Fruit fly (Drosophila melanogaster) whole organism, embryonic: ENCODE data around the gene CG6236.

Experiments
- Aef1 ChIP-seq: fragments of 200-800 bp; sonication (Bioruptor generic); IDR thresholded peaks from 3 replicates; pipeline ENCODE4 v1.3.6; 2022; ENCODE audit warnings: missing biosample characterization, missing genetic modification characterization
- BEAF-32 ChIP-seq: fragments of 200-800 bp; sonication (Bioruptor generic); optimal IDR thresholded peaks from 3 replicates; lab custom pipeline; 2017; ENCODE audit warnings: missing biosample characterization, missing genetic modification characterization, mild to moderate bottlenecking, moderate library complexity, missing genetic modification reagents
- C15 ChIP-seq: fragments of 200-800 bp; sonication (Bioruptor generic); IDR thresholded peaks from 3 replicates; pipeline ENCODE4 v1.3.6; 2022; ENCODE audit warnings: missing biosample characterization, missing genetic modification characterization
- CG10209 ChIP-seq: fragments of 200-800 bp; sonication (Bioruptor generic); optimal IDR thresholded peaks from 3 replicates; lab custom pipeline; 2017; ENCODE audit warnings: missing biosample characterization, mild to moderate bottlenecking, missing genetic modification characterization, missing genetic modification reagents
- CG10543 ChIP-seq: fragments of 200-800 bp; sonication (Bioruptor generic); optimal IDR thresholded peaks from 3 replicates; lab custom pipeline; 2017; ENCODE audit warnings: missing biosample characterization, mild to moderate bottlenecking, missing genetic modification characterization, moderate library complexity
- CG11247 ChIP-seq: fragments of 200-800 bp; sonication (Bioruptor generic); IDR thresholded peaks from 2 replicates; pipeline ENCODE4 v1.3.6; 2022; ENCODE audit warnings: missing biosample characterization, missing genetic modification characterization
- CG12104 ChIP-seq: fragments of 200-800 bp; sonication (Bioruptor generic); optimal IDR thresholded peaks from 3 replicates; lab custom pipeline; 2016; ENCODE audit warnings: missing biosample characterization, missing genetic modification characterization
- CG12391 ChIP-seq: fragments of 200-800 bp; sonication (Bioruptor generic); optimal IDR thresholded peaks from 3 replicates; lab custom pipeline; 2018; ENCODE audit warnings: missing biosample characterization, mild to moderate bottlenecking, missing genetic modification characterization, moderate library complexity
- CG17829 ChIP-seq: fragments of 200-800 bp; optimal IDR thresholded peaks from 2 replicates; lab custom pipeline; 2019; ENCODE audit warnings: missing biosample characterization, mild to moderate bottlenecking, missing genetic modification characterization, moderate library complexity
- CG1792 ChIP-seq: fragments of 200-800 bp; sonication (Bioruptor generic); optimal IDR thresholded peaks from 2 replicates; lab custom pipeline; 2016; ENCODE audit warnings: missing biosample characterization, missing genetic modification characterization
- CG2120 ChIP-seq: fragments of 200-800 bp; sonication (Bioruptor generic); optimal IDR thresholded peaks from 3 replicates; lab custom pipeline; 2016; ENCODE audit warnings: missing biosample characterization, missing genetic modification characterization
- CG2199 ChIP-seq: fragments of 200-800 bp; sonication (Bioruptor generic); IDR thresholded peaks from 3 replicates; pipeline ENCODE4 v1.3.6; 2022; ENCODE audit warnings: missing biosample characterization, missing genetic modification characterization
- CG31365 ChIP-seq: fragments of 200-800 bp; sonication (Bioruptor generic); optimal IDR thresholded peaks from 2 replicates; lab custom pipeline; 2018; ENCODE audit warnings: missing biosample characterization, mild to moderate bottlenecking, missing genetic modification characterization
- CG32772 ChIP-seq: fragments of 200-800 bp; sonication (Bioruptor generic); IDR thresholded peaks from 2 replicates; pipeline ENCODE4 v1.3.6; 2022; ENCODE audit warnings: missing biosample characterization, missing genetic modification characterization
- CG34376 ChIP-seq: fragments of 200-800 bp; sonication (Bioruptor generic); optimal IDR thresholded peaks from 2 replicates; lab custom pipeline; 2018; ENCODE audit warnings: missing biosample characterization, mild to moderate bottlenecking, missing genetic modification characterization
- CG4282 ChIP-seq: fragments of 200-800 bp; sonication (Bioruptor generic); optimal IDR thresholded peaks from 2 replicates; lab custom pipeline; 2016; ENCODE audit warnings: missing biosample characterization, missing genetic modification characterization
- CG4617 ChIP-seq: fragments of 200-800 bp; sonication (Bioruptor generic); optimal IDR thresholded peaks from 3 replicates; lab custom pipeline; 2016; ENCODE audit warnings: missing biosample characterization, missing genetic modification characterization, borderline replicate concordance
- CG5180 ChIP-seq: fragments of 200-800 bp; sonication (Bioruptor generic); optimal IDR thresholded peaks from 3 replicates; lab custom pipeline; 2017; ENCODE audit warnings: missing biosample characterization, missing genetic modification characterization, mild to moderate bottlenecking, moderate library complexity, missing genetic modification reagents
- CG7963 ChIP-seq: fragments of 200-800 bp; sonication (Bioruptor generic); IDR thresholded peaks from 3 replicates; pipeline ENCODE4 v1.3.6; 2022; ENCODE audit warnings: missing biosample characterization, missing genetic modification characterization; ENCODE audit not compliant: partially characterized antibody
- CG9727 ChIP-seq: fragments of 200-800 bp; sonication (Bioruptor generic); optimal IDR thresholded peaks from 3 replicates; lab custom pipeline; 2017; ENCODE audit warnings: missing biosample characterization, mild to moderate bottlenecking, missing genetic modification characterization
- CG9876 ChIP-seq: fragments of 200-800 bp; sonication (Bioruptor generic); optimal IDR thresholded peaks from 2 replicates; lab custom pipeline; 2016; ENCODE audit warnings: missing biosample characterization, missing genetic modification characterization
- CTCF ChIP-seq: fragments of 200-800 bp; sonication (Bioruptor generic); optimal IDR thresholded peaks from 2 replicates; lab custom pipeline; 2017; ENCODE audit warnings: missing biosample characterization, mild to moderate bottlenecking, missing genetic modification characterization, moderate library complexity
- E2f1 ChIP-seq: fragments of 200-800 bp; sonication (Bioruptor generic); IDR thresholded peaks from 2 replicates; pipeline ENCODE4 v1.3.6; 2022; ENCODE audit warnings: missing biosample characterization, missing genetic modification characterization
- Fer1 ChIP-seq: fragments of 200-800 bp; sonication (Bioruptor generic); optimal IDR thresholded peaks from 2 replicates; lab custom pipeline; 2017; ENCODE audit warnings: missing biosample characterization, mild to moderate bottlenecking, missing genetic modification characterization
- Gsc ChIP-seq: fragments of 200-800 bp; sonication (Bioruptor generic); IDR thresholded peaks from 2 replicates; pipeline ENCODE4 v1.3.6; 2022; ENCODE audit warnings: missing biosample characterization, missing genetic modification characterization
- HLH54F ChIP-seq: fragments of 200-800 bp; sonication (Bioruptor generic); optimal IDR thresholded peaks from 3 replicates; lab custom pipeline; 2016; ENCODE audit warnings: missing biosample characterization, missing genetic modification characterization
- HmgD ChIP-seq: fragments of 200-800 bp; sonication (Bioruptor generic); optimal IDR thresholded peaks from 3 replicates; lab custom pipeline; 2016; ENCODE audit warnings: missing biosample characterization, missing genetic modification characterization
- Kr ChIP-seq: fragments of 200-800 bp; sonication (Bioruptor generic); optimal IDR thresholded peaks from 2 replicates; lab custom pipeline; 2017; ENCODE audit warnings: missing biosample characterization, mild to moderate bottlenecking, missing genetic modification characterization
- Med ChIP-seq: fragments of 200-800 bp; sonication (Bioruptor generic); peaks from one replicate; lab custom pipeline; 2016; ENCODE audit warnings: missing biosample characterization, missing genetic modification characterization, mild to moderate bottlenecking, inconsistent platforms, moderate library complexity
- NC2β ChIP-seq: fragments of 200-800 bp; sonication (Bioruptor generic); optimal IDR thresholded peaks from 2 replicates; lab custom pipeline; 2016; ENCODE audit warnings: missing biosample characterization, missing genetic modification characterization
- NFAT ChIP-seq: fragments of 200-800 bp; sonication (Bioruptor generic); IDR thresholded peaks from 2 replicates; pipeline ENCODE4 v1.3.6; 2022; ENCODE audit warnings: missing biosample characterization, missing genetic modification characterization
- NfI ChIP-seq: fragments of 200-800 bp; sonication (Bioruptor generic); optimal IDR thresholded peaks from 3 replicates; lab custom pipeline; 2018; ENCODE audit warnings: missing biosample characterization, mild to moderate bottlenecking, missing genetic modification characterization, moderate library complexity
- YL-1 ChIP-seq: fragments of 200-800 bp; sonication (Bioruptor generic); optimal IDR thresholded peaks from 3 replicates; lab custom pipeline; 2017; ENCODE audit warnings: missing biosample characterization, mild to moderate bottlenecking, missing genetic modification characterization
- al ChIP-seq: fragments of 200-800 bp; sonication (Bioruptor generic); IDR thresholded peaks from 2 replicates; pipeline ENCODE4 v1.3.6; 2022; ENCODE audit warnings: missing biosample characterization, missing genetic modification characterization
- ato ChIP-seq: fragments of 200-800 bp; sonication (Bioruptor generic); IDR thresholded peaks from 2 replicates; pipeline ENCODE4 v1.3.6; 2022; ENCODE audit warnings: missing biosample characterization, missing genetic modification characterization; ENCODE audit not compliant: partially characterized antibody
- bab2 ChIP-seq: fragments of 200-800 bp; sonication (Bioruptor generic); optimal IDR thresholded peaks from 2 replicates; lab custom pipeline; 2016; ENCODE audit warnings: missing biosample characterization, missing genetic modification characterization
- bigmax ChIP-seq: fragments of 200-800 bp; sonication (Bioruptor generic); optimal IDR thresholded peaks from 2 replicates; lab custom pipeline; 2018; ENCODE audit warnings: missing biosample characterization, mild to moderate bottlenecking, missing genetic modification characterization
- cad ChIP-seq: fragments of >200 bp; optimal IDR thresholded peaks from 2 replicates; lab custom pipeline; 2017; ENCODE audit warnings: missing biosample characterization, missing genetic modification characterization
- chif ChIP-seq, 2 experiments: fragments of 200-800 bp; sonication (Bioruptor generic); optimal IDR thresholded peaks; 3 replicates each; lab custom pipeline; 2016; ENCODE audit warnings: missing biosample characterization in 2 of 2, missing genetic modification characterization in 2 of 2
- chn ChIP-seq: fragments of 200-800 bp; sonication (Bioruptor generic); optimal IDR thresholded peaks from 2 replicates; lab custom pipeline; 2016; ENCODE audit warnings: missing biosample characterization, missing genetic modification characterization
- ci ChIP-seq: fragments of 200-800 bp; sonication (Bioruptor generic); IDR thresholded peaks from 3 replicates; pipeline ENCODE4 v1.3.6; 2022; ENCODE audit warnings: missing biosample characterization, missing genetic modification characterization
- gfzf ChIP-seq: fragments of 200-800 bp; sonication (Bioruptor generic); optimal IDR thresholded peaks from 2 replicates; lab custom pipeline; 2016; ENCODE audit warnings: missing biosample characterization, mild to moderate bottlenecking, missing genetic modification characterization, moderate library complexity
- inv ChIP-seq: fragments of 200-800 bp; sonication (Bioruptor generic); IDR thresholded peaks from 2 replicates; pipeline ENCODE4 v1.3.6; 2022; ENCODE audit warnings: missing biosample characterization, missing genetic modification characterization; ENCODE audit not compliant: partially characterized antibody
- mirr ChIP-seq: fragments of 200-800 bp; sonication (Bioruptor generic); optimal IDR thresholded peaks from 3 replicates; lab custom pipeline; 2018; ENCODE audit warnings: missing biosample characterization, mild to moderate bottlenecking, missing genetic modification characterization
- otp ChIP-seq: fragments of 200-800 bp; sonication (Bioruptor generic); IDR thresholded peaks from 3 replicates; pipeline ENCODE4, ENCODE4 v1.3.6; 2022; ENCODE audit warnings: missing biosample characterization, missing genetic modification characterization
- pho ChIP-seq: fragments of 200-800 bp; sonication (Bioruptor generic); optimal IDR thresholded peaks from 2 replicates; lab custom pipeline; 2016; ENCODE audit warnings: missing biosample characterization, missing genetic modification characterization
- phol ChIP-seq: fragments of 200-800 bp; sonication (Bioruptor generic); optimal IDR thresholded peaks from 3 replicates; lab custom pipeline; 2018; ENCODE audit warnings: missing biosample characterization, mild to moderate bottlenecking, missing genetic modification characterization, moderate library complexity
- psq ChIP-seq: fragments of 200-800 bp; sonication (Bioruptor generic); optimal IDR thresholded peaks from 2 replicates; lab custom pipeline; 2017; ENCODE audit warnings: missing biosample characterization, missing genetic modification characterization
- pzg ChIP-seq: fragments of 200-800 bp; sonication (Bioruptor generic); optimal IDR thresholded peaks from 3 replicates; lab custom pipeline; 2018; ENCODE audit warnings: missing biosample characterization, mild to moderate bottlenecking, missing genetic modification characterization, moderate library complexity
- sens ChIP-seq: fragments of 200-800 bp; sonication (Bioruptor generic); peaks from one replicate; lab custom pipeline; 2016; ENCODE audit warnings: missing biosample characterization, missing genetic modification characterization
- sr ChIP-seq: fragments of 200-800 bp; sonication (Bioruptor generic); IDR thresholded peaks from 3 replicates; pipeline ENCODE4 v1.3.6; 2022; ENCODE audit warnings: missing biosample characterization, missing genetic modification characterization
- zf30C ChIP-seq: fragments of 200-800 bp; sonication (Bioruptor generic); optimal IDR thresholded peaks from 3 replicates; lab custom pipeline; 2018; ENCODE audit warnings: missing biosample characterization, mild to moderate bottlenecking, missing genetic modification characterization

Gene CG6236

dm6 chr3R:15332994-15333393 is 4.9 kb upstream of the CG6236 start, which contains the start of the genes Fkbp39 and Cyfip (continued):
- TF ChIP-seq pho (GFP tag; lab: Kevin White, UChicago): peak; percentile 69
- peak; percentile 41; the same call in 1 of the 2 replicates for TF ChIP-seq NFAT (GFP tag; lab: Robert Waterston, UW)
- TF ChIP-seq CG4617 (GFP tag; lab: Kevin White, UChicago): peak; percentile 98
- TF ChIP-seq sr (GFP tag; lab: Robert Waterston, UW): no peak
- peak; percentile 98 for TF ChIP-seq Med (GFP tag; lab: Kevin White, UChicago)
- peak; percentile 67; the same call in 2 of the 3 replicates for TF ChIP-seq ci (GFP tag; lab: Robert Waterston, UW)
- peak; percentile 98 for TF ChIP-seq YL-1 (GFP tag; lab: Kevin White, UChicago)
- TF ChIP-seq chn (GFP tag; lab: Kevin White, UChicago): peak; percentile 8
- peak; percentile 78 for TF ChIP-seq CG32772 (GFP tag; lab: Robert Waterston, UW)
- peak; percentile 83 for TF ChIP-seq Aef1
- no peak for TF ChIP-seq CG10209 (GFP tag; lab: Kevin White, UChicago)
- TF ChIP-seq CG9876 (GFP tag; lab: Kevin White, UChicago): peak; percentile 52
- TF ChIP-seq Gsc: no peak
- peak; percentile 34 for TF ChIP-seq NfI (GFP tag; lab: Kevin White, UChicago)
- 0 out of 2 replicates have a peak, but pooled peaks have one; percentile 20 for TF ChIP-seq CG11247
- TF ChIP-seq CG10543 (GFP tag; lab: Kevin White, UChicago): peak; percentile 44
- no peak for TF ChIP-seq cad (GFP tag; lab: Kevin White, UChicago)
- peak; percentile 64 for TF ChIP-seq HLH54F (GFP tag; lab: Kevin White, UChicago)
- peak; percentile 35 for TF ChIP-seq CG4282
- TF ChIP-seq CG17829 (tag; lab: Kevin White, UChicago): peak; percentile 77
- peak; percentile 83 for TF ChIP-seq phol (tag; lab: Kevin White, UChicago)
- TF ChIP-seq CG31365 (tag; lab: Kevin White, UChicago): no peak
- no peak for TF ChIP-seq C15
- peak; percentile 67 for TF ChIP-seq ato (GFP tag; lab: Robert Waterston, UW)
- TF ChIP-seq NC2β (GFP tag; lab: Kevin White, UChicago): peak; percentile 80
- TF ChIP-seq mirr: peak; percentile 21
- TF ChIP-seq gfzf (GFP tag; lab: Kevin White, UChicago): peak; percentile 98
- TF ChIP-seq CG1792 (GFP tag; lab: Kevin White, UChicago): peak; percentile 22
- TF ChIP-seq al (GFP tag; lab: Robert Waterston, UW): 0 out of 2 replicates have a peak, but pooled peaks have one; percentile 19
- TF ChIP-seq zf30C (GFP tag; lab: Kevin White, UChicago): peak; percentile 27
- TF ChIP-seq pzg (GFP tag; lab: Kevin White, UChicago): peak; percentile 100
- TF ChIP-seq CG2199 (GFP tag; lab: Robert Waterston, UW): no peak
- TF ChIP-seq CG5180 (GFP tag; lab: Kevin White, UChicago): no peak
- peak; percentile 34 for TF ChIP-seq CTCF
- peak; percentile 87 for TF ChIP-seq HmgD (GFP tag; lab: Kevin White, UChicago)
- peak; percentile 91 for TF ChIP-seq sens (GFP tag; lab: Kevin White, UChicago)
- TF ChIP-seq CG12391 (tag; lab: Kevin White, UChicago): peak; percentile 64
- no peak for TF ChIP-seq otp (GFP tag; lab: Robert Waterston, UW)
- TF ChIP-seq psq: no peak
- peak; percentile 59; the same call in 2 of the 3 replicates for TF ChIP-seq CG7963 (GFP tag; lab: Robert Waterston, UW)
- TF ChIP-seq BEAF-32 (GFP tag; lab: Kevin White, UChicago): peak; percentile 82
- TF ChIP-seq Fer1 (GFP tag; lab: Kevin White, UChicago): peak; percentile 69
- peak; percentile 2 for TF ChIP-seq CG9727
- peak; percentile 15 for TF ChIP-seq CG34376 (GFP tag; lab: Kevin White, UChicago)
- no peak for TF ChIP-seq CG12104 (GFP tag; lab: Kevin White, UChicago)
- TF ChIP-seq bab2 (GFP tag; lab: Kevin White, UChicago): peak; percentile 29
- no peak for TF ChIP-seq Kr
- no peak; the same call in 1 of the 2 replicates for TF ChIP-seq E2f1 (GFP tag; lab: Robert Waterston, UW)
- TF ChIP-seq CG2120 (GFP tag; lab: Kevin White, UChicago): peak; percentile 71
- TF ChIP-seq inv (GFP tag; lab: Robert Waterston, UW): peak; percentile 59
- peak; percentile 26 for TF ChIP-seq bigmax (GFP tag; lab: Kevin White, UChicago)
- peak in 1 of 2 experiments; percentile 36 for TF ChIP-seq chif (GFP tag; optimal IDR thresholded peaks at IDR 0.05; lab: Kevin White, UChicago)
